Worm (Caenorhabditis elegans): ENCODE data around the gene Y44A6D.5.
A peak's percentile ranks its signal among the peaks of the same experiment; 100 is the strongest.

The Y44A6D.5 gene

DNA sequence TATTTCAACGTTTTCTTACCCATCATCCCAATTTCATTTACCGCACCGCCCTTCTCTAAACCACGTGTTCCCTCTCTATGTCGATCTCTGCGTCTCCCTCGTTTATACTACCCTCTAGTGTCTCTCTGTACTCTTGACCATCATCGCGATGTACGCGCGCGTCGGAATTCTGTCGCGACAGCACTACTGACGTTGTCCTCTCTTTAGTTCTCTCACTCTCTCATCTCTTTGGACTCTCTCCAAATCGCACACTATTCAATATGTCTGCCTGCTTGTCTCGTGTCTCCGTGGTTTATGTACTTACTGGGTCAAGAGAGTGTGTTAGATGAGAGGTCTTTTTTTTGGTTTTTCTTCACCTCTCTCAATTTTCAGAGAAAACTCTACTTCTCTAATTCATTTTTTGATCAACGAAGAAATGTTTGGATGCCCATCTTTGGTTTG, 24.5 kb downstream of the Y44A6D.5 start (continued):
- TF ChIP-seq Y105C5A.15 (GFP tag; IDR thresholded peaks at IDR 0.05) (no peak), lim-7 (GFP tag; IDR thresholded peaks at IDR 0.05) (peak; percentile 20; the same call in 1 of the 2 replicates), zfp-3 (GFP tag; conservative IDR thresholded peaks at IDR 0.05) (peak; percentile 87), madf-5 (GFP tag; IDR thresholded peaks at IDR 0.05) (no peak), Y75B8A.6 (GFP tag; IDR thresholded peaks at IDR 0.05) (no peak), aha-1 (tag) (peak; percentile 100), nhr-48 (tag; optimal IDR thresholded peaks at IDR 0.05) (peak; percentile 97), nhr-41 (GFP tag; IDR thresholded peaks at IDR 0.05) (peak; percentile 72; the same call in 1 of the 2 replicates), lin-1 (GFP tag; IDR thresholded peaks at IDR 0.05) (peak; percentile 78), madf-9 (GFP tag; conservative IDR thresholded peaks at IDR 0.05) (peak; percentile 69; the same call in 1 of the 2 replicates), ctbp-1 (GFP tag; IDR thresholded peaks at IDR 0.05) (peak; percentile 96), gei-8 (GFP tag; optimal IDR thresholded peaks at IDR 0.05) (peak; percentile 73), ceh-62 (tag; optimal IDR thresholded peaks at IDR 0.05) (no peak), lir-3 (tag; optimal IDR thresholded peaks at IDR 0.05) (no peak), ceh-32 (tag; optimal IDR thresholded peaks at IDR 0.05; ENCODE audit: poor library complexity) (peak; percentile 69), egl-27 (tag; optimal IDR thresholded peaks at IDR 0.05) (no peak), T26A8.4 (GFP tag; IDR thresholded peaks at IDR 0.05) (peak; percentile 84), arid-1 (GFP tag; conservative IDR thresholded peaks at IDR 0.05) (peak; percentile 83), cey-2 (tag; optimal IDR thresholded peaks at IDR 0.05; ENCODE audit: borderline replicate concordance, insufficient read depth) (no peak), lsy-2 (tag; optimal IDR thresholded peaks at IDR 0.05) (peak; percentile 90 to 93), rbr-2 (tag; optimal IDR thresholded peaks at IDR 0.05) (peak; percentile 97), dpl-1 (GFP tag; optimal IDR thresholded peaks at IDR 0.05) (peak; percentile 70), lin-15B (tag; optimal IDR thresholded peaks at IDR 0.05) (no peak), egl-43 (GFP tag; IDR thresholded peaks at IDR 0.05) (peak; percentile 93), spr-1 (tag; optimal IDR thresholded peaks at IDR 0.05) (peak; percentile 89), zip-11 (GFP tag; IDR thresholded peaks at IDR 0.05) (no peak), F37D6.2 (tag; optimal IDR thresholded peaks at IDR 0.05) (peak; percentile 89), lin-29 (GFP tag; IDR thresholded peaks at IDR 0.05) (peak; percentile 62), tag-97 (GFP tag; IDR thresholded peaks at IDR 0.05) (no peak), F26F4.8 (GFP tag; conservative IDR thresholded peaks at IDR 0.05) (no peak), spr-3 (GFP tag; optimal IDR thresholded peaks at IDR 0.05) (peak; percentile 52), zfp-2 (tag; optimal IDR thresholded peaks at IDR 0.05) (peak; percentile 59), snpc-4 (tag; optimal IDR thresholded peaks at IDR 0.05) (peak; percentile 7), ztf-7 (tag; optimal IDR thresholded peaks at IDR 0.05) (peak; percentile 40), ces-1 (GFP tag; optimal IDR thresholded peaks at IDR 0.05) (peak; percentile 69), F10B5.3 (tag; optimal IDR thresholded peaks at IDR 0.05) (peak; percentile 75), lin-38 (GFP tag; IDR thresholded peaks at IDR 0.05) (peak; percentile 65), hlh-11 (tag; optimal IDR thresholded peaks at IDR 0.05) (peak; percentile 98), unc-62 (GFP tag; optimal IDR thresholded peaks at IDR 0.05 in 1 of 2) (peak in 1 of 2 experiments; percentile 100), unc-62 (tag; optimal IDR thresholded peaks at IDR 0.05) (no peak), nhr-77 (tag; optimal IDR thresholded peaks at IDR 0.05) (peak; percentile 87), tra-1 (GFP tag; IDR thresholded peaks at IDR 0.05) (peak; percentile 74), hif-1 (tag; optimal IDR thresholded peaks at IDR 0.05) (peak; percentile 83 to 97), php-3 (GFP tag; IDR thresholded peaks at IDR 0.05) (peak; percentile 72), ZK337.2 (GFP tag; IDR thresholded peaks at IDR 0.05) (no peak), nhr-237 (tag; optimal IDR thresholded peaks at IDR 0.05) (no peak), Y48G9A.11 (GFP tag; IDR thresholded peaks at IDR 0.05) (no peak), nhr-10 (tag; optimal IDR thresholded peaks at IDR 0.05) (peak; percentile 77), daf-16 (GFP tag; optimal IDR thresholded peaks at IDR 0.05) (peak; percentile 80 to 84), daf-16 (tag; optimal IDR thresholded peaks at IDR 0.05) (peak; percentile 72), mes-2 (tag; optimal IDR thresholded peaks at IDR 0.05; ENCODE audit: poor library complexity, severe bottlenecking) (peak; percentile 87), nhr-76 (tag; optimal IDR thresholded peaks at IDR 0.05) (peak; percentile 66)

All from whole organism, L4 larva.